Fruit fly (Drosophila melanogaster): Measurements from ENCODE around the gene Ald1.

The Ald1 gene

DNA sequence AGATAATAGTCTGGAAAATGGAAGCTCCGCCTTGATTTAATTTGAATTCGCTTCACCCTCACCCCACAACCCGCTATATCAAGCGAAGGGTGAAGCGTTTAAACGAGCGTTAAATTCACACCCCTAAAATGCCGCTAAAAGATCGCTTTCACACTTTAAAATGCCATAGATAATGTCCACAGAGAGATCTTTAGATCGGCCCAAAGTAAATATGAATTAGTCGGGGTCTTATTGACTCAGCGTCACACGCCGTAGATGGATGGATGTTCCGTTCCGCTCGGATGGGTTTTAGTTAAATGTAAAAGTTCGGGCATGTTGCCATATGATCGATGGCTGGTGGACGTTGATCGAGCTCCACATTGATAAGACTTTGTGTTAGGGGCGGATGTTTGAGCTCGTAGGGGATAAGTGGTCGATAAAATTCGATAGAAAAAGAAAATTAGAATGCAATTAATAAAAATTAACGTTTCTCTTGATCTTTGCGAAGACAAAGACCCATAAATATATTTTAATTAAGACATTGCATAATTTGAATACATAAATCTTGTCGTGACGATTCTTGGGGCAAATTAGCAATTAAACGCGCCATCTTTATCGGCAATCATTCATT, 33.3 kb downstream of the Ald1 start:
- TF ChIP-seq CG8478 (optimal IDR thresholded peaks at IDR 0.05) (no peak), CTCF (optimal IDR thresholded peaks at IDR 0.05) (no peak)

dm6 chr3R:26226506-26227277, 34.7 kb downstream of the Ald1 start:
- TF ChIP-seq CTCF (optimal IDR thresholded peaks at IDR 0.05): no peak
- no peak for TF ChIP-seq CG8478 (optimal IDR thresholded peaks at IDR 0.05)

DNA sequence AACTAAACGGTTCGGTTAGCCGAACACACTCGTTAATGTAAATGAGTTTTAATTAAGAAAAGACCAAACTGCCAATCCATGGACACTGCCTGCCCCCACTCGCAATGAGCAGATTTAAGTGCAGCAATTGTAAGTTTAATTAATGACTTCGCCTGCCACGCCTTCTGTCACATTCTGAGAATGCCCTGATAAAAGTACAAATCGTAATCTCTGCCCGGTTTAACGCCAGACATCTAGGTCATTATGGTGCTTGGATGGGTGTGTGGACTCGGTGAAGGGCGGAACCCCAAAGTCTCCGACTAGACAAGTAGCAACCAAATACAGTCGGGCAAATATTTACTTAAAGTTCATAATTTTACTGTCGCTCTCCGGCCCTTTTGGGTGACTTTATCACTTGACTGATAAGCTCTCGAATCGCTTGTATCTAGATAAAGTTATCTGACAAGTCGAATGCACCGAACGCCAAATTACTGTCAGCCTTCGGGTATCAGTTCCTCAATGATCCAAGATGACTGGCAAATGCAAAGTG, 39.2 kb downstream of the Ald1 start:
- no peak for TF ChIP-seq CTCF (optimal IDR thresholded peaks at IDR 0.05)
- no peak for TF ChIP-seq CG8478 (optimal IDR thresholded peaks at IDR 0.05)

dm6 chr3R:26214301-26214700, 47.1 kb downstream of the Ald1 start:
- TF ChIP-seq CTCF (optimal IDR thresholded peaks at IDR 0.05): no peak
- TF ChIP-seq CG8478 (optimal IDR thresholded peaks at IDR 0.05): no peak

DNA sequence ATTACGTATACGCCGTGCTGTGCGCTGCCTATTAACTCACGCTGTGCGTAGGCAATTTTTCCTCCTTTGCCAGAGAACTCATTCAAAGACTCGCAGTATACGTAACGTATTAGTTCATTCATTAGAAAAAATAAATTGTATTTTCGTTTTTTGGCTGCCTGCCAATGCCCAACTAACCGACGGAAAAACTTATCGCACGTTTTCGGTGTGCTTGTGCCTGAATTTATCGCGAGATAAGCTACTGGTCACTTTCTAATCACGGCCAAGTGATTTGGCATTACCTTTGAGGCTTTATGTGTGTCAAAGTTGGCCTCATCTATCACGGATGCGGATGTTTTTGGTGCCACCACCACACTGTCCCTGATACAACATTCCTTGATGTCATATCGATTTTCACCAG, 48.5 kb downstream of the Ald1 start:
- no peak for TF ChIP-seq CG8478 (optimal IDR thresholded peaks at IDR 0.05)
- no peak for TF ChIP-seq CTCF (optimal IDR thresholded peaks at IDR 0.05)

All from S2 (cell line).